Worm (Caenorhabditis elegans): ENCODE results near the gene rbm-28.

rbm-28 gene

DNA sequence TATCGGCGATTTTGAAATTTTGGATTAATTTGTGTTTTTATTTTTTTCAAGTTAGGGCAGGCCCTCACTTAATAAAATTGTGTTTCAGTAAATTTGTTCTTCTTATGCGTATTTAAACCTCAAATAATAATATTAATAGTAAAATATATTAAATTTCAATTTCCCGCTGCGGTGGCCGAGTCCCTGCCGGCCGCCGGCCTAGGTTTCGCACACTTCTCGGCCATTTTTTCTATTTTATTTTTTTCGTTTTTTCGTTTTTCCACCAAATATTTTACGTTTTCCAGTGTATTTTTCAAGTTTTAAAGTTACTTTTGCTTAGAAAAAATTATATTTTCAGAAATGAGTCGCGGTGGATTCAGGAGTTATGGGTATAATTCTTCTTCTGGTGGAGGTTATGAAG, at the start of gene rbm-28:
TSS of gene rbm-28 (plus strand) at position 338 of the 400 bp plus-strand sequence.
- TF ChIP-seq mdl-1 (tag; optimal IDR thresholded peaks at IDR 0.05) (no peak), sma-3 (GFP tag; optimal IDR thresholded peaks at IDR 0.05) (peak; percentile 19), lsy-2 (tag; optimal IDR thresholded peaks at IDR 0.05) (peak in 1 of 2 experiments; percentile 55), gmeb-1 (tag; optimal IDR thresholded peaks at IDR 0.05) (peak; percentile 85), dmd-4 (tag; optimal IDR thresholded peaks at IDR 0.05) (no peak), C34F6.9 (tag; optimal IDR thresholded peaks at IDR 0.05) (peak; percentile 31), zag-1 (tag; optimal IDR thresholded peaks at IDR 0.05) (no peak)

DNA sequence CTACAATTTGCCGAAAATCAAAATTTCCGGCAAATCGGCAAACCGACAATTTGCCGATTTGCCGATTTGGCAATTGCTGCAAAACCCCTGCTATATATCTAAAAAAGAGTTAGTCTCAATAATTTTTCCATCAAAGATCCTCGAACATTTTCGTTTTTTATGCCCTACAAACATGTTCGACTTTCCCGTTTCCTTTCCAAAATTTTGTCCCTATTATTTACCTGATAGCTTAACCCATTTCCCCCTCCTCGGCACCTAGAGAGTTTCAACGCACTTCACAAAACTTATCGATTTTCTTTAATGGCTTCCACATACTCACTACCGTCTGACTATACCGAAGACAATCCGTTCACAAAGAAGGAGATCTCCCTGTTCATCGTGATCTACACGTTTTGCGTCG, 48.4 kb upstream of the rbm-28 start, which contains the start of gene W01D2.6:
TSS of gene W01D2.6 (plus strand) at position 301 of the 400 bp plus-strand sequence.
- TF ChIP-seq skn-1 (tag; optimal IDR thresholded peaks at IDR 0.05) (no peak), ceh-16 (tag; optimal IDR thresholded peaks at IDR 0.05) (no peak), unc-55 (GFP tag; optimal IDR thresholded peaks at IDR 0.05) (no peak), nhr-77 (tag; optimal IDR thresholded peaks at IDR 0.05) (no peak), dmd-4 (tag; optimal IDR thresholded peaks at IDR 0.05) (no peak), nhr-11 (tag; optimal IDR thresholded peaks at IDR 0.05) (no peak), C34F6.9 (tag; optimal IDR thresholded peaks at IDR 0.05) (no peak), fos-1 (tag; optimal IDR thresholded peaks at IDR 0.05) (no peak), blmp-1 (tag; optimal IDR thresholded peaks at IDR 0.05; ENCODE audit: insufficient read depth) (no peak), ztf-11 (tag; optimal IDR thresholded peaks at IDR 0.05) (no peak), nhr-21 (tag; optimal IDR thresholded peaks at IDR 0.05) (no peak), sem-4 (tag; optimal IDR thresholded peaks at IDR 0.05) (no peak)

DNA sequence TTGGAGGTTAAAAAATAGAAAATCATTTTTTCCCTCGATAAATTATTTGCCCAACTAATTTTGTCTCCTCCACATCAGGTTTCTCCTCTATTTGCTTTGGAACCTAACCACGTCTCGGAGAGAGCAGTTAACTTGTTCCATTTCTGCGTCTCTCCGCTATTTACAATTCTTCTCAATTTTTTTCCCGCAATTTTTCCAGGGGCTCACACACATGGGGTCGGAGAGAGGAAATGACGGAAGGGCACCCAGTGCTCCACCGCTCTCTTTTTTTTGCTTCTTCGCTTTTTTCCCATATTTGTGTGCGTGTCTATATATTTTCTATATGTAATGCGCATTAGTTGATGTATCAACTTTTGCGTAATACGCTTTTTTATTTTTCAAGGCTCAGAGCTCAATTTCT, 46.5 kb upstream of the rbm-28 start:
- TF ChIP-seq snpc-4 (tag; optimal IDR thresholded peaks at IDR 0.05) (peak; percentile 66), mbf-1 (tag; optimal IDR thresholded peaks at IDR 0.05) (no peak), C34F6.9 (tag; optimal IDR thresholded peaks at IDR 0.05) (peak; percentile 51), nhr-10 (tag; optimal IDR thresholded peaks at IDR 0.05) (no peak), sma-9 (GFP tag; optimal IDR thresholded peaks at IDR 0.05) (peak; percentile 5), sma-9 (tag; optimal IDR thresholded peaks at IDR 0.05) (no peak), nhr-129 (tag; optimal IDR thresholded peaks at IDR 0.05) (peak; percentile 30), lsy-2 (tag; optimal IDR thresholded peaks at IDR 0.05) (peak in 1 of 2 experiments; percentile 24), F13H6.1 (tag; optimal IDR thresholded peaks at IDR 0.05) (peak; percentile 44), unc-55 (GFP tag; optimal IDR thresholded peaks at IDR 0.05) (peak; percentile 15), sem-4 (tag; optimal IDR thresholded peaks at IDR 0.05) (no peak), lin-13 (GFP tag; optimal IDR thresholded peaks at IDR 0.05) (peak; percentile 11)

DNA sequence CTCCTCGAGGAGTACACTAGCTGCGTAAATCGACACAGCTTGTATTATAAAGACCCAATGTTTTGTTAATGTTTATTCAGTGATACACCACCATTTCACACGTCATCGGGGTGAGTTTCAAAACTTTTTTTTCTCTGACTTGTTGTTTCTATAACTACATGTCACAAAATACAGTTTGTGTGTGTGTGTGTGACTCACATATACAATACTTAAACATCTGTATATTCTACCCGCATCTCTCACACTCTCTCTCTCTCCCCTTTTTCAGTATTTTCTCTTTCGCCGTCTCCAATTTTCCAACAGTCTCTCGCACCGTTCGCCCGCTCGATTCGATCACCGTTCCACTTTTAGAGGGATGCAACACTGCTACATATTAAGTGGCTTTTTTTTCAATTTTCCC, 45.6 kb upstream of the rbm-28 start:
- TF ChIP-seq crh-2 (tag; optimal IDR thresholded peaks at IDR 0.05), result peak; percentile 19
- no peak for TF ChIP-seq unc-62 (GFP tag; optimal IDR thresholded peaks at IDR 0.05)
- TF ChIP-seq fos-1 (tag; optimal IDR thresholded peaks at IDR 0.05), result peak; percentile 78
- TF ChIP-seq snpc-4 (tag; optimal IDR thresholded peaks at IDR 0.05), result peak; percentile 43
- TF ChIP-seq skn-1 (tag; optimal IDR thresholded peaks at IDR 0.05), result no peak
- peak; percentile 69 for TF ChIP-seq sma-9 (GFP tag; optimal IDR thresholded peaks at IDR 0.05)
- TF ChIP-seq sma-9 (tag; optimal IDR thresholded peaks at IDR 0.05), result no peak
- no peak for TF ChIP-seq nhr-23 (tag; optimal IDR thresholded peaks at IDR 0.05)
- peak; percentile 63 for TF ChIP-seq F13H6.1 (tag; optimal IDR thresholded peaks at IDR 0.05)
- peak; percentile 53 for TF ChIP-seq blmp-1 (tag; optimal IDR thresholded peaks at IDR 0.05; ENCODE audit: insufficient read depth)

DNA sequence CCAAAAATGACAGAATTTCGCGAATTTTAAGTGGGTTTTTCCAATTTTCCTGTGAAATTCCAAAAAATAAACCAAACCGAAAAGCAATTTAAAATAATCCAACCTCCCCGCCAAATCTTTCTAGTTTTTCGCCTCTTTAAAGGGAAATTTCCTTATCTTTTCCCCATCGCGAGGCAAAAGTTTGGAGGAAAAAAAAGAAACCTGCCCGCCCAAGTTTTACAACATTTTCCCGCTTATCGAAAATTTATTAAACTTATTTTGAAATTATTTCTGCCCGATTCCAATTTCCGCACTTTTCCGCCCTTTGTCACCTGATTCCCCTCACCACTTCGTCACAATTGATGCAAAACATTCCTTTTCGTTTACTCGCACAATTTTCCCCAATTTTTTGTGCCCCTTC, 44.8 kb upstream of the rbm-28 start, which contains the start of gene osta-3:
TSS of gene osta-3 (plus strand) at position 301 of the 400 bp plus-strand sequence.
- TF ChIP-seq lin-11 (tag; optimal IDR thresholded peaks at IDR 0.05) (no peak), sma-9 (GFP tag; optimal IDR thresholded peaks at IDR 0.05) (no peak), sma-9 (tag; optimal IDR thresholded peaks at IDR 0.05) (no peak), alr-1 (tag; optimal IDR thresholded peaks at IDR 0.05) (no peak), unc-55 (GFP tag; optimal IDR thresholded peaks at IDR 0.05) (no peak), nhr-12 (tag; optimal IDR thresholded peaks at IDR 0.05) (no peak), nhr-11 (tag; optimal IDR thresholded peaks at IDR 0.05) (no peak), sma-3 (GFP tag; optimal IDR thresholded peaks at IDR 0.05) (no peak), mdl-1 (tag; optimal IDR thresholded peaks at IDR 0.05) (no peak), mbf-1 (tag; optimal IDR thresholded peaks at IDR 0.05) (no peak), skn-1 (tag; optimal IDR thresholded peaks at IDR 0.05) (no peak), elt-3 (tag; optimal IDR thresholded peaks at IDR 0.05) (no peak), crh-2 (tag; optimal IDR thresholded peaks at IDR 0.05) (no peak), nhr-23 (tag; optimal IDR thresholded peaks at IDR 0.05) (no peak), fos-1 (tag; optimal IDR thresholded peaks at IDR 0.05) (no peak), mab-5 (tag; optimal IDR thresholded peaks at IDR 0.05) (no peak), nhr-237 (tag; optimal IDR thresholded peaks at IDR 0.05) (no peak)

Measured in whole organism, L2 larva.